Worm (Caenorhabditis elegans) whole organism, early embryonic: ENCODE data around the gene smrd-1.

ENCODE experiments used
- ama-1 ChIP-seq: fragments of 150-350 bp; optimal IDR thresholded peaks from 2 replicates; lab custom pipeline; 2014
- tra-4 ChIP-seq: sonication (generic microtip); optimal IDR thresholded peaks from 2 replicates; lab custom pipeline; 2017; ENCODE audit warnings: missing genetic modification characterization, missing compliant biosample characterization

DNA sequence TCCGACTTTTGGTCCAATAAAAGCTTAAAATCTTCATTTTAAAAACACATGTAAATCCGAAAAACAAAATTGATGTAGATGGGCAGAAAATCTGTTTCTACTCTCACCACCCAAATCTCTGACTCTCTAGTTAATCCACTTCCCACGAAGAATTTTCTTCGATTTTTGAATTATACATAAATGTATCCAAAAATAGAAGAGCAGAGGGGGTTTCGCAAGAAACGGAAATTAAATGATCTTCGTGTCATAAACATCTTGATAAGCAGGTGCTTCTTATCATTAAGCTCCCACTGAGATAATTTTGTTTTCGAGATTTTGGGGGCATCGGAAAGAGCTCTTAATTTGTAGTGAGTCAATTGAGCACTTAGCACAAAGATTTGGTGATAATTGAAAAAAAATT is 46.2 kb downstream of the smrd-1 start:
- TF ChIP-seq ama-1 (lab: Kevin White, UChicago) (no peak), tra-4 (tag; lab: Kevin White, UChicago) (no peak)
